Fruit fly (Drosophila melanogaster): ENCODE data around the gene nero.

The nero gene

dm6 chr3R:31724136-31724535 lies 23.2 kb downstream of the nero start (continued):
- no peak for TF ChIP-seq CG6272 (GFP tag; IDR thresholded peaks at IDR 0.05)
- TF ChIP-seq bowl (GFP tag; IDR thresholded peaks at IDR 0.05) = no peak
- no peak for TF ChIP-seq ewg (GFP tag; optimal IDR thresholded peaks at IDR 0.05)
- TF ChIP-seq Hey (tag; optimal IDR thresholded peaks at IDR 0.05) = no peak
- no peak for TF ChIP-seq hb (GFP tag; IDR thresholded peaks at IDR 0.05; ENCODE audit: partially characterized antibody)
- no peak for TF ChIP-seq Adf1 (GFP tag; IDR thresholded peaks at IDR 0.05)
- no peak for TF ChIP-seq amos (GFP tag; IDR thresholded peaks at IDR 0.05; ENCODE audit: partially characterized antibody)
- no peak for TF ChIP-seq CG12071 (GFP tag; optimal IDR thresholded peaks at IDR 0.05)
- no peak for TF ChIP-seq Drgx (GFP tag; IDR thresholded peaks at IDR 0.05)
- peak; percentile 74 for TF ChIP-seq sens (GFP tag)
- TF ChIP-seq Ssrp (tag; optimal IDR thresholded peaks at IDR 0.05) = peak; percentile 2
- no peak for TF ChIP-seq CG11695 (GFP tag; IDR thresholded peaks at IDR 0.05)
- no peak for TF ChIP-seq CG18599 (GFP tag; optimal IDR thresholded peaks at IDR 0.05)
- TF ChIP-seq CG15514 (GFP tag; optimal IDR thresholded peaks at IDR 0.05) = no peak
- TF ChIP-seq tin (GFP tag; optimal IDR thresholded peaks at IDR 0.05) = no peak
- TF ChIP-seq CHES-1-like (GFP tag; optimal IDR thresholded peaks at IDR 0.05) = no peak
- TF ChIP-seq seq (GFP tag; IDR thresholded peaks at IDR 0.05) = no peak
- TF ChIP-seq Xbp1 (GFP tag; optimal IDR thresholded peaks at IDR 0.05) = no peak
- peak; percentile 1 for TF ChIP-seq CG7839 (tag; optimal IDR thresholded peaks at IDR 0.05)
- TF ChIP-seq BtbVII (GFP tag; optimal IDR thresholded peaks at IDR 0.05) = no peak
- TF ChIP-seq CG7556 (GFP tag; optimal IDR thresholded peaks at IDR 0.05) = peak; percentile 6
- no peak for TF ChIP-seq Hr39 (optimal IDR thresholded peaks at IDR 0.05)
- no peak for TF ChIP-seq Atf-2 (GFP tag; optimal IDR thresholded peaks at IDR 0.05)
- no peak for TF ChIP-seq Antp (GFP tag; optimal IDR thresholded peaks at IDR 0.05)
- TF ChIP-seq Hr51 (GFP tag; optimal IDR thresholded peaks at IDR 0.05) = no peak
- no peak for TF ChIP-seq CG16863 (GFP tag; optimal IDR thresholded peaks at IDR 0.05)
- TF ChIP-seq ranshi (GFP tag; IDR thresholded peaks at IDR 0.05) = no peak
- no peak for TF ChIP-seq ash1 (GFP tag; optimal IDR thresholded peaks at IDR 0.05)
- no peak for TF ChIP-seq wor (GFP tag; IDR thresholded peaks at IDR 0.05)
- TF ChIP-seq CG33213 (GFP tag; optimal IDR thresholded peaks at IDR 0.05) = no peak
- no peak for TF ChIP-seq CG10366 (GFP tag; IDR thresholded peaks at IDR 0.05)
- no peak for TF ChIP-seq Vsx1 (GFP tag; optimal IDR thresholded peaks at IDR 0.05)
- TF ChIP-seq CG17829 (tag; optimal IDR thresholded peaks at IDR 0.05) = no peak
- no peak for TF ChIP-seq gcm2 (GFP tag; optimal IDR thresholded peaks at IDR 0.05)
- no peak for TF ChIP-seq MBD-R2 (GFP tag; IDR thresholded peaks at IDR 0.05)
- TF ChIP-seq CG31441 (GFP tag; IDR thresholded peaks at IDR 0.05) = no peak
- peak; percentile 3 for TF ChIP-seq Mes4 (GFP tag; optimal IDR thresholded peaks at IDR 0.05)
- no peak for TF ChIP-seq CG7271 (tag; optimal IDR thresholded peaks at IDR 0.05)
- no peak for TF ChIP-seq CG18011 (GFP tag; optimal IDR thresholded peaks at IDR 0.05)
- no peak for TF ChIP-seq ro (GFP tag; IDR thresholded peaks at IDR 0.05)
- no peak for TF ChIP-seq repo (GFP tag; optimal IDR thresholded peaks at IDR 0.05)
- TF ChIP-seq jumu (GFP tag; optimal IDR thresholded peaks at IDR 0.05) = no peak
- no peak for TF ChIP-seq CG9437 (GFP tag; optimal IDR thresholded peaks at IDR 0.05)
- TF ChIP-seq Dfd (GFP tag; optimal IDR thresholded peaks at IDR 0.05) = no peak
- no peak for TF ChIP-seq cg (GFP tag; optimal IDR thresholded peaks at IDR 0.05)
- TF ChIP-seq bsh (GFP tag; optimal IDR thresholded peaks at IDR 0.05) = peak in 1 of 2 experiments; percentile 9
- no peak for TF ChIP-seq gt (GFP tag; IDR thresholded peaks at IDR 0.05)
- no peak for TF ChIP-seq eyg (GFP tag; optimal IDR thresholded peaks at IDR 0.05)
- TF ChIP-seq Dip2 (GFP tag; IDR thresholded peaks at IDR 0.05) = no peak
- no peak for TF ChIP-seq D19A (tag; optimal IDR thresholded peaks at IDR 0.05)
- TF ChIP-seq hth (optimal IDR thresholded peaks at IDR 0.05) = no peak
- no peak for TF ChIP-seq CG10209 (GFP tag; optimal IDR thresholded peaks at IDR 0.05)
- TF ChIP-seq Lhr (GFP tag; optimal IDR thresholded peaks at IDR 0.05) = no peak
